Worm (Caenorhabditis elegans) whole organism, dauer: Measurements from ENCODE around the gene C24B5.4.

Experiments used
- unc-62 ChIP-seq: sonication (generic microtip); optimal IDR thresholded peaks from 2 replicates; lab custom pipeline; 2017; ENCODE audit warnings: missing biosample characterization, missing genetic modification reagents, missing genetic modification characterization

C24B5.4 gene

ce11 chrV:9197121-9197520, at the start of gene C24B5.4:
TSS of gene C24B5.4 (minus strand) at chrV:9197326.
- no peak for TF ChIP-seq unc-62 (GFP tag; lab: Kevin White, UChicago)

DNA sequence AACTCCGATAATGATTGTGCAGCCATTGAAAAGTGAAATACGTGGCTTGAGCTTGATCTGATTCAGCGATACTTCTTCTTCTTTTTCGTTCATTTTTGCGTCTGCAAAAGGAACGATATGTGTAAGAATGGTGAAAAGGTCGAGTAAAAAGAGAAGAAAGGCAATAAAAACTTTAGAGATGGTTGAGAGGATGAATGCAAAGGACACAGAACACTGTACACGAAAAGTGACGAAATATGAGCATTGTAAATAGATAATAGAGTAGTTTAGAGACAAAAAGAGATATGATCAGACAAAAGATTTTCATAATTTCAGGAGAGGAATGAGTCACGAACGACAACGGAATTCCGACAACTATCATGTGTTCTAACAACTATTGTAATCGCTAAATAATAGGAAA, 49.1 kb upstream of the C24B5.4 start, which contains the start of gene aat-2:
aat-2 (minus strand) TSS at position 101 of the 400 bp plus-strand sequence.
- TF ChIP-seq unc-62 (GFP tag; lab: Kevin White, UChicago), result no peak

DNA sequence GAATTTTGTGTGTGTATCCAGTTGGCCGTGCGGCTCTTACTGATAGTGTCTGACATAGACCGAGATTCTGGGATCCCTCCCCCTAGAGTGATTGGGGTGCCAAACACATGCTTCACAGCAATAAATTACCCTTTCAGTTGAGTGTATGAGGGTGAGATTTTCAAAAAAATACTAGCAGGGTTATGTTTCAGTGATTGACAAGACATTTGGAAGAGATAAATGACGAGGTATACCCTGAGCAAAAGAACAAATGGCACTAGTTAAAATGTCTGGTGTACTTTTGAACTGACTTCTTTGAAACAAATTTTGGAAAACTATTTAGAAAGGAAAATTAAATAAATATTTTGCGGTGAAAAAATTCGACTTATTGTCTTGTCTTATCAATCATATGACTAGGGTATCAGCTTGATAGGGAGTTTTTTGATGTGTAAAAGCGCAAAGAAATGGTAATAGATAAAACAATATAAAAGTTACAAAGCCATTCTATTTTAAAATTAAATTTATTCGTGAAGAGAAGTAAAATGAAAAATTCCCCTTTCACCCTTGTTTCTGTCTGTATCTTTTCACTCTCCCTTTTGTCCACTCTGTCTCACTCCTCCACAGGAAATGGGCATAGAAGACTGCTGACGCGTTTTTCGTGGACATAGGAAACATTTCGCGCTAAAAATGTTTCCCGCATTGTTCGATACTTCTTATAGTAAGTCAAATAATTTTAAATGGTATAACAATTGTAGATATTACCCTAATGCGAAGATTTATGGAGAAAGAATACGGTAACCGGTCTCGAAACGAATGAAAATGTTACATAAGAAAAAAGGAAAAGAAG, 46.3 kb upstream of the C24B5.4 start, which contains the start of gene glo-4:
glo-4 (minus strand) TSS at position 51 of the 826 bp plus-strand sequence.
- no peak for TF ChIP-seq unc-62 (GFP tag; lab: Kevin White, UChicago)

- no peak for TF ChIP-seq unc-62 (GFP tag; lab: Kevin White, UChicago)
These were observed 35.2 kb upstream of the C24B5.4 start, which contains the start of gene F07C3.3 for ce11 chrV:9232296-9232695. TSS of gene F07C3.3 (minus strand) at chrV:9232396.

- no peak for TF ChIP-seq unc-62 (GFP tag; lab: Kevin White, UChicago)
These were observed 28.6 kb upstream of the C24B5.4 start, which contains the start of gene F07C3.2 for ce11 chrV:9225675-9226144. TSS of gene F07C3.2 (plus strand) at chrV:9226094.

DNA sequence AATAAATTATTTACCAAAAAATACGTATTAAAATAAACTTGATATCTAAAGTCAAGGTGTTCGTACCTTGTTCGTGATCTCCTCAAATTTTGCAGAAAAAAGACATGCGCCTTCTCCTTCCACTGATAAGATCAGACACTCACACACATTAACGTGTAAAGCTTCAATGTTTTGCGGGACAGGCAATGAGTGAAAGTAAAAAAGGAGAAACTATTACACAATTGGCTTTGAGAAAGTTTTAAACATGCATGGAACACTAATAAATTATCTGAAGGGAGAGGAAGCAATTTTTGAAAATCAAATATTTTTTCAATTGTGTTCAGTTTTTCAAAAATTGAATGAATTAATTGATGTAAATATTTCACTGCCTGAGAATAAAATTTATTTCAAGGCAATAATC, 27.9 kb upstream of the C24B5.4 start:
- TF ChIP-seq unc-62 (GFP tag; lab: Kevin White, UChicago), result no peak

DNA sequence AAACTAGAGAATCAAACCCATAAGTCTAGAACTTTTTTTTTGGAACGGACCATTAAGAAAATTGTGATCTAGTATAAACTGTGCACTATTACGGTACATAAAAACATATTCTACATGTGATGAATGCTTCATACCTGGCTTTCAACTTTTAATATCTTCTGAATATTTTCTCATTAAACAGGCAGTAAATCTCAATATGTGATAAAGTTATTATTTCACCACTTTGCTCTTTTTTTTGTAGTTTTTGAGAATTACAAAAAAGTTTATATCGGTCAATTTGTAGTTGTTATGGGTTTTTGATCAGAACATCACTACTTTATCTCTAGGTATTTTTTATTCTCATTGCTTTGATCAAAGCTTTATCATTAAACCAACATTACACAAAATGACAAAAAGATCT, 27.3 kb upstream of the C24B5.4 start:
- TF ChIP-seq unc-62 (GFP tag; lab: Kevin White, UChicago), result no peak

DNA sequence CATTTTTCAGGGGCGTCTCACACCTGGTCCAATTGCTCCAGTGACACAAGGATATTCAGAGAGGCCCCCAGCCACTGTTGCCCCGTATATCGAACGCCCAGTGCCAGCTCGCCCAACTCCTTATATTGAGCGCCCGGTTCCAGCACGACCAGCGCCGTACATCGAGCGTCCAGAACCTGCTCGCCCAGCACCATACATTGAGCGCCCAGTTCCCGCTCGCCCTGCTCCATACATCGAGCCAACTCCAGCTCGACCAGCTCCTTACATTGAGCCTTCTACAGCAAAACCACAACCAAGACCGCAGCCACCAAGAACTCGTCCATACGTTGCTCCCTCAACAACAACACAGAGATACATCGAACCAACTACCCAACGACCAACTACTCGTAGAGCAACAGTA, 25.7 kb upstream of the C24B5.4 start:
- TF ChIP-seq unc-62 (GFP tag; lab: Kevin White, UChicago), result no peak

ce11 chrV:9221566-9221965, 24.4 kb upstream of the C24B5.4 start, which contains the start of gene grd-6:
TSS of gene grd-6 (plus strand) at chrV:9221866.
- TF ChIP-seq unc-62 (GFP tag; lab: Kevin White, UChicago), result no peak

DNA sequence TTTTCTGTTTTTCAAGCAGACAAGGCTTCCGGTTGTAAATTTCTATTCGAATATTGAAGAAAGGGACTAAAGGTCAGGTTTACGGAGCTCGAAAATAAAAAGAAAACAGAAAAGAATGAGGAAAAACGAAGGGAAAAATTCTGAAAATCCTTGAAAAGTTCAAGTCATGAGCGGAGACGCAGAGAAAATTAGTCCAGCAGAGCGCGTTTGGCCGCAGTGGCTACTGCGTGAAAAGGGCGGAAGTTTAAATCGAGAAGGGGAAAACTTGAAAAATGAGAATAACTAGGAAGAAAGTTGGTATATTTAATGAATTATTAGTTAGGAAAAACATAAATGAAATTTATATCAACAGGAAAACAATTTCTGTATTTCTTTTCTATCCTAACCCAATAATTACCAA, 23.3 kb upstream of the C24B5.4 start:
- TF ChIP-seq unc-62 (GFP tag; lab: Kevin White, UChicago), result no peak

DNA sequence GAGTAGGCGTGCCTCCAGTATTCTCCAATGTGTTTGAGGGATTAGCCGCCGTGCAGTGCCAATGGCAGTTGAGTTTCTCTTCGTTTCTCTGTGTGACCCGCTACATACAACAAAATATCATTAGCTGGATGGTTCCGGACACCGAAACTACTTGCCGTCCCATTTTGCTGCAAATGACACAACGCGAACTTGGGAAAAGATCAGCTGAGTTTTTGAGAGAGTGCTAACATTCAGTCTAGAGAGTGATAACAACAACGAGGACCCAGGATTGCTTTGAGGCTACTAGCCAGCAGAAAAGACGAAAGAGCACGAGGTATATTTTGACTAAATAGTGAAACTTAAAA, 22.2 kb upstream of the C24B5.4 start:
- no peak for TF ChIP-seq unc-62 (GFP tag; lab: Kevin White, UChicago)

ce11 chrV:9218655-9219389, 21.7 kb upstream of the C24B5.4 start:
- no peak for TF ChIP-seq unc-62 (GFP tag; lab: Kevin White, UChicago)

ce11 chrV:9218214-9218613, 21.1 kb upstream of the C24B5.4 start:
- no peak for TF ChIP-seq unc-62 (GFP tag; lab: Kevin White, UChicago)

DNA sequence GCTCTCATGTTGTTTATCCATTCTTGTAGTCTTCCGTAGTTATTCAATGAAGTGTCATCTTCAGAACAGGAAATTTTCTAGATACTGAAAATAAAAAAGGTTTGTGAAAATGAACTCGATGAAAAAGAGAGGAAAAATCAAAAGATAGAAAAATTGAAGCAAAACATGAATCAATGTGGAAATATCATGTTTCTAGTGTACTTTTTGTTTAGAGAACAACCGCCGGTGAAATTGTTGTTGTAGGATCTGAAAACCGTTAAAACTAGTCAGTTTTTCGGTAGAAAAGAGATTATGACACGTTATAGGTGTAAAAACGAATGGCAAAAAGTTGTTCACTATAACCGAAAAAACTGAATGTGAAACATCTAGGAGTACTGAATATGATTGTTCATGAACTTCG, 20.0 kb upstream of the C24B5.4 start, which contains the start of gene pacs-1:
pacs-1 (minus strand) TSS at position 101 of the 400 bp plus-strand sequence.
- no peak for TF ChIP-seq unc-62 (GFP tag; lab: Kevin White, UChicago)

DNA sequence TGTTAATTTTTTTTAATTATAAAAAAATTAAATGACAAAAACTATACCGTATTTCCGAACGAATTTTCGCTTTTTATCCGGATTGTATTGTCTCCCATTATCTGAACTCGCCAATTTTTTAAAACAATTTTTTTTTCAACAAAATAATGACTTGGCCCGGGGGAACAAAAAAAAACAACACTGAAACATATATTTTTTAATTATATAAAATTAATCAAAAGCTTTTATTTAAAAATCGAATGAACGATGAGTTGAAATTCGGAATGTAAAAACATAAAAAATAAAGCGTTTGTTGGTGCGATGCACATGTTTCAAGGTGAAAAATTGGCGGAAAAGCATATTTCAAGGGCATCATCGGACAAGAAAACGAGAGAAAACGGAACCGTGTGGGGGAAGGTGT, 16.4 kb upstream of the C24B5.4 start, which contains the start of gene mdt-27:
mdt-27 (minus strand) TSS at position 101 of the 400 bp plus-strand sequence.
- no peak for TF ChIP-seq unc-62 (GFP tag; lab: Kevin White, UChicago)

DNA sequence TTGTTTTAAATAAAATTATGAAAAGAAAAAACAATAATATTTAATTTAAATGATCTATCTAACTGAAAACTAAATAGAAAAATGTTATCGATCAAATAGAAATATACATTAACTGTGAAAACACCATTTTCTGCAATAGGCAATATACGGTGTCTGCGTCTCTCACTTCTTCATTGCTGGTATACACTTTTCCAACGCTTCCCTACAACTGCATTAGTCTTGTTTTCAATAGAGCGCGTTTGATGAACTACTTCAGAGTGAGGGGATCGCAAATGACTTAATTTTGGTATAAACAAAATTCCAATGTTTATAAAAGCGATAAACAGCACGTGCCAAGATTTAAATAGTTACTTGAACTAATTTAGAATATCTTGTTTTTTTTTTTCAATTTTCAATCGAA, 15.4 kb upstream of the C24B5.4 start:
- TF ChIP-seq unc-62 (GFP tag; lab: Kevin White, UChicago), result no peak
